Fruit fly (Drosophila melanogaster): ENCODE results near the gene Tgs1.

The Tgs1 gene

DNA sequence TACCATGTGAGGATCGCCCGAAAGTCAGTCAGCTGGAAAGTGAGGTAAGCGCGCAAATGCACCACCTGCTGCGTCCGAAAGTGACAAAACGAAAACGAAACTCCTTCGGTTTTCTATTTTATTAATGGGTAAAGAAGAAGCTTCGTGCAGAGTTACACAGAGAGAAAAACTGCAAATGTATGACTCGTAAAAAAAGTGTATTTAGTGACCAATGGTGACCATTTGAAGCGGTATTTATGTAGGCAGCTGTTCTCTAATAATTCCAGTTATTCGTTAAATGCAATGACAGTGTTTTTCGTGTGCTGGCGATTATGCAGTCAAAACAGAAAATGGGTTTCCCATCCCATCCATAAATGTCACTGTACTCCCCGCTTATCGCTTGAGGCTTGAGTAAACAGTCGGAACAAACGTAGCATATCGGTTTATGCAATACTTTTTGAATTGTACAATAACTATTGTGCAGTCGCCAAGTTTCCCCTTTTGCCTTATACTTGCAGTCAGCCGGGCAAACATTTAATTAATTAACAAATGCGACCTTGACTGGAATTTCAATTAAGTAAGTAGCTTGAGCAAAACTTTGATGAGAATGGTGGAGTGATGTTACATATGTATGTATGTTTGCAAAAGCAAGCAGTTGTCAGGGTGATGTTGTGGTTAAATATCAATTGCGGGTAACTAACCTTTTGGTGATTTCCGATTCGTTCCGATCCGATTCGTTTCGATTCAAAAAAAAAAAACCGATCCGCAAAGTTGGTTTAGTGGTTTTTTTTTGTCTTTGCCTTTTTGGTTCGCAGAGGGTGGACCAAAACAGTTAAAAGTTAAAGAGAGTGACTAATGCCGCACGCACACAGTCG lies 42.3 kb downstream of the Tgs1 start (continued):
- TF ChIP-seq sens (GFP tag): peak; percentile 91
- TF ChIP-seq Scr (GFP tag; IDR thresholded peaks at IDR 0.05; ENCODE audit: partially characterized antibody): no peak
- 0 out of 3 replicates have a peak, but pooled peaks have one; percentile 16 for TF ChIP-seq CG17361 (GFP tag; IDR thresholded peaks at IDR 0.05)
- TF ChIP-seq CG32767 (GFP tag; IDR thresholded peaks at IDR 0.05): no peak
- TF ChIP-seq Mes4 (GFP tag; optimal IDR thresholded peaks at IDR 0.05): peak; percentile 5
- peak; percentile 10 for TF ChIP-seq pho (GFP tag; optimal IDR thresholded peaks at IDR 0.05)
- no peak for TF ChIP-seq NFAT (GFP tag; IDR thresholded peaks at IDR 0.05)
- peak; percentile 37 for TF ChIP-seq lab (GFP tag; optimal IDR thresholded peaks at IDR 0.05)
- no peak for TF ChIP-seq Dip3 (GFP tag; optimal IDR thresholded peaks at IDR 0.05)
- 0 out of 4 replicates have a peak, but pooled peaks have one; percentile 5 for TF ChIP-seq chinmo (GFP tag; IDR thresholded peaks at IDR 0.05; ENCODE audit: partially characterized antibody)
- TF ChIP-seq CG15696 (tag; optimal IDR thresholded peaks at IDR 0.05): no peak
- TF ChIP-seq CG8924 (tag; optimal IDR thresholded peaks at IDR 0.05): peak; percentile 12
- TF ChIP-seq unpg (GFP tag; optimal IDR thresholded peaks at IDR 0.05): peak; percentile 22
- TF ChIP-seq ranshi (GFP tag; IDR thresholded peaks at IDR 0.05): 0 out of 2 replicates have a peak, but pooled peaks have one; percentile 34
- no peak for TF ChIP-seq CG18599 (GFP tag; optimal IDR thresholded peaks at IDR 0.05)
- TF ChIP-seq twi (tag; optimal IDR thresholded peaks at IDR 0.05): peak; percentile 75

DNA sequence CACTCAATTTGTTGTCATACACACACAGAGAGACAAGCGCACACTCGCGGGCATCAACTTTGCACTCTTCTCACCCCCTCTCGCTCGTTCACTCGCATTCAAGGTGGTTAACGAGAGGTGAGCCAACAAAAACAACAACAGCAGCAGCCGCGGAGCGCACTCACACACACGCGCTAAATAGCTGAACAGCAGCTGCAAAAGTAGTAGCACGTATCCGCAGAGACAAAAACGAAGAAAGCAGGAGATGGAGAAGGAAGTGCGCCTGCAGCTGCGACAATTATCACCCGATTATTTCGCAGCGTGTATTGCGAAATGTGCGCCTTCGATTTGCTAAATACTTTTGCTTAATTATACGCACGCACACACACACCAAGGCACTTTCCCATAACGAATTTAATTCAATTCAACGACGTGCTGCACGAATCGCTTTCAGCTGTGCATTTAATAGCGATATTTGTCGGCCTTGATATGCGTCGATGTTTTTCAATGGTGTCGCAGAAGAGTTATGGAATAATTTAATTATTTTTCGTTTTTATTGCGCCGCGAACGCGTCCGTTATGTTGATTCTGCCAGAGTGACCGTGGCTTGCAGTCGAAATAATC lies 43.1 kb downstream of the Tgs1 start:
- TF ChIP-seq Hr51 (GFP tag; optimal IDR thresholded peaks at IDR 0.05): peak in 1 of 2 experiments; percentile 32
- TF ChIP-seq pb (GFP tag; optimal IDR thresholded peaks at IDR 0.05): peak; percentile 12
- TF ChIP-seq CG12659 (GFP tag; optimal IDR thresholded peaks at IDR 0.05): no peak
- TF ChIP-seq stwl (tag; optimal IDR thresholded peaks at IDR 0.05): no peak
- TF ChIP-seq CG8089 (GFP tag; optimal IDR thresholded peaks at IDR 0.05): peak; percentile 38
- no peak for TF ChIP-seq NC2β (GFP tag; optimal IDR thresholded peaks at IDR 0.05)
- TF ChIP-seq grau (tag; optimal IDR thresholded peaks at IDR 0.05): no peak
- no peak for TF ChIP-seq tin (GFP tag; optimal IDR thresholded peaks at IDR 0.05)
- TF ChIP-seq CG8281 (tag; optimal IDR thresholded peaks at IDR 0.05): no peak
- TF ChIP-seq CG11560 (tag; IDR thresholded peaks at IDR 0.05): no peak
- peak; percentile 11 for TF ChIP-seq CG15514 (GFP tag; optimal IDR thresholded peaks at IDR 0.05)
- no peak for TF ChIP-seq CG13775 (GFP tag; optimal IDR thresholded peaks at IDR 0.05)
- TF ChIP-seq CG6654 (GFP tag; optimal IDR thresholded peaks at IDR 0.05): no peak
- TF ChIP-seq CG8944 (GFP tag; optimal IDR thresholded peaks at IDR 0.05): no peak
- TF ChIP-seq ab (GFP tag; optimal IDR thresholded peaks at IDR 0.05): no peak
- TF ChIP-seq CG30020 (tag; optimal IDR thresholded peaks at IDR 0.05): no peak
- TF ChIP-seq hth (optimal IDR thresholded peaks at IDR 0.05): no peak
- no peak for TF ChIP-seq maf-S (GFP tag; optimal IDR thresholded peaks at IDR 0.05)
- TF ChIP-seq p53 (GFP tag; optimal IDR thresholded peaks at IDR 0.05): no peak
- TF ChIP-seq CG13894 (tag; optimal IDR thresholded peaks at IDR 0.05): peak; percentile 56
- TF ChIP-seq Jarid2 (GFP tag; optimal IDR thresholded peaks at IDR 0.05): no peak
- peak; percentile 4 for TF ChIP-seq CG7839 (tag; optimal IDR thresholded peaks at IDR 0.05)
- TF ChIP-seq CG1024 (GFP tag; IDR thresholded peaks at IDR 0.05): no peak
- TF ChIP-seq CG12744 (GFP tag; optimal IDR thresholded peaks at IDR 0.05): no peak
- no peak for TF ChIP-seq pita (GFP tag; optimal IDR thresholded peaks at IDR 0.05)
- TF ChIP-seq CG8924 (tag; optimal IDR thresholded peaks at IDR 0.05): no peak
- TF ChIP-seq ci (GFP tag; IDR thresholded peaks at IDR 0.05): peak; percentile 65; the same call in 2 of the 3 replicates
- TF ChIP-seq CG16863 (GFP tag; optimal IDR thresholded peaks at IDR 0.05): no peak
- no peak for TF ChIP-seq CG5953 (GFP tag; IDR thresholded peaks at IDR 0.05)
- TF ChIP-seq gem (tag; optimal IDR thresholded peaks at IDR 0.05): no peak
- no peak for TF ChIP-seq lab (GFP tag; optimal IDR thresholded peaks at IDR 0.05)
- peak; percentile 20; the same call in 1 of the 2 replicates for TF ChIP-seq peb (GFP tag; IDR thresholded peaks at IDR 0.05)
- no peak for TF ChIP-seq CG17802 (tag; optimal IDR thresholded peaks at IDR 0.05)
